Fruit fly (Drosophila melanogaster) whole organism, embryonic: ENCODE data around the gene SMC6.

Experiments
- Ada2b ChIP-seq: fragments of 200-800 bp; sonication (Bioruptor generic); IDR thresholded peaks from 2 replicates; pipeline ENCODE4 v1.3.6; 2022; ENCODE audit warnings: missing biosample characterization, missing genetic modification characterization
- Atf6 ChIP-seq: fragments of 200-800 bp; sonication (Bioruptor generic); IDR thresholded peaks from 2 replicates; pipeline ENCODE4 v1.3.6; 2022; ENCODE audit warnings: missing biosample characterization, missing genetic modification characterization
- B-H1 ChIP-seq: fragments of 200-800 bp; sonication (Bioruptor generic); IDR thresholded peaks from 3 replicates; pipeline ENCODE4 v1.3.6; 2022; ENCODE audit warnings: missing biosample characterization, missing genetic modification characterization
- CG11247 ChIP-seq: fragments of 200-800 bp; sonication (Bioruptor generic); IDR thresholded peaks from 2 replicates; pipeline ENCODE4 v1.3.6; 2022; ENCODE audit warnings: missing biosample characterization, missing genetic modification characterization
- CG14050 ChIP-seq: fragments of 200-800 bp; sonication (Bioruptor generic); IDR thresholded peaks from 3 replicates; pipeline ENCODE4 v1.3.6; 2022; ENCODE audit warnings: missing biosample characterization, missing genetic modification characterization
- CG15601 ChIP-seq: fragments of 200-800 bp; sonication (Bioruptor generic); optimal IDR thresholded peaks from 3 replicates; lab custom pipeline; 2019; ENCODE audit warnings: missing biosample characterization, mild to moderate bottlenecking, missing genetic modification characterization, moderate library complexity
- CG1602 ChIP-seq: fragments of 200-800 bp; sonication (Bioruptor generic); optimal IDR thresholded peaks from 3 replicates; lab custom pipeline; 2016; ENCODE audit warnings: missing biosample characterization, missing genetic modification characterization
- CG17328 ChIP-seq: fragments of 200-800 bp; sonication (Bioruptor generic); IDR thresholded peaks from 2 replicates; pipeline ENCODE4 v1.3.6; 2022; ENCODE audit warnings: missing biosample characterization, missing genetic modification characterization
- CG31388 ChIP-seq: fragments of 200-800 bp; sonication (Bioruptor generic); optimal IDR thresholded peaks from 2 replicates; lab custom pipeline; 2016; ENCODE audit warnings: missing biosample characterization, missing genetic modification characterization
- CG33213 ChIP-seq: fragments of 200-800 bp; sonication (Bioruptor generic); optimal IDR thresholded peaks from 3 replicates; lab custom pipeline; 2016; ENCODE audit warnings: missing biosample characterization, missing genetic modification characterization
- CG3838 ChIP-seq: fragments of 200-800 bp; sonication (Bioruptor generic); optimal IDR thresholded peaks from 3 replicates; lab custom pipeline; 2016; ENCODE audit warnings: missing biosample characterization, missing genetic modification characterization
- CG4854 ChIP-seq: fragments of 200-800 bp; sonication (Bioruptor generic); optimal IDR thresholded peaks from 2 replicates; lab custom pipeline; 2016; ENCODE audit warnings: missing biosample characterization, missing genetic modification characterization, inconsistent platforms
- CG6683 ChIP-seq: fragments of 200-800 bp; sonication (Bioruptor generic); optimal IDR thresholded peaks from 2 replicates; lab custom pipeline; 2017; ENCODE audit warnings: missing biosample characterization, mild to moderate bottlenecking, missing genetic modification characterization, missing genetic modification reagents
- CG6813 ChIP-seq: fragments of 200-800 bp; sonication (Bioruptor generic); optimal IDR thresholded peaks from 2 replicates; lab custom pipeline; 2017; ENCODE audit warnings: missing biosample characterization, missing genetic modification characterization, mild to moderate bottlenecking, moderate library complexity, missing genetic modification reagents
- CG8281 ChIP-seq: fragments of 200-800 bp; sonication (Bioruptor generic); optimal IDR thresholded peaks from 2 replicates; lab custom pipeline; 2018; ENCODE audit warnings: missing biosample characterization, mild to moderate bottlenecking, missing genetic modification characterization, moderate library complexity
- CG9817 ChIP-seq: fragments of 200-800 bp; sonication (Bioruptor generic); optimal IDR thresholded peaks from 2 replicates; lab custom pipeline; 2018; ENCODE audit warnings: missing biosample characterization, mild to moderate bottlenecking, missing genetic modification characterization, moderate library complexity
- CHES-1-like ChIP-seq: fragments of 200-800 bp; sonication (Bioruptor generic); optimal IDR thresholded peaks from 2 replicates; lab custom pipeline; 2016; ENCODE audit warnings: missing biosample characterization, missing genetic modification characterization
- CrebB ChIP-seq: fragments of 200-800 bp; sonication (Bioruptor generic); optimal IDR thresholded peaks from 3 replicates; lab custom pipeline; 2018; ENCODE audit warnings: missing biosample characterization, mild to moderate bottlenecking, missing genetic modification characterization
- Dbx ChIP-seq: fragments of 200-800 bp; sonication (Bioruptor generic); IDR thresholded peaks from 3 replicates; pipeline ENCODE4 v1.3.6; 2022; ENCODE audit warnings: missing biosample characterization, missing genetic modification characterization
- E2f1 ChIP-seq: fragments of 200-800 bp; sonication (Bioruptor generic); IDR thresholded peaks from 2 replicates; pipeline ENCODE4 v1.3.6; 2022; ENCODE audit warnings: missing biosample characterization, missing genetic modification characterization
- Fer1 ChIP-seq: fragments of 200-800 bp; sonication (Bioruptor generic); optimal IDR thresholded peaks from 2 replicates; lab custom pipeline; 2017; ENCODE audit warnings: missing biosample characterization, mild to moderate bottlenecking, missing genetic modification characterization
- Hey ChIP-seq: fragments of 200-800 bp; sonication (Bioruptor generic); optimal IDR thresholded peaks from 3 replicates; lab custom pipeline; 2018; ENCODE audit warnings: missing biosample characterization, mild to moderate bottlenecking, missing genetic modification characterization
- HmgD ChIP-seq: fragments of 200-800 bp; sonication (Bioruptor generic); optimal IDR thresholded peaks from 3 replicates; lab custom pipeline; 2016; ENCODE audit warnings: missing biosample characterization, missing genetic modification characterization
- HmgZ ChIP-seq: fragments of 200-800 bp; sonication (Bioruptor generic); optimal IDR thresholded peaks from 2 replicates; lab custom pipeline; 2018; ENCODE audit warnings: missing biosample characterization, mild to moderate bottlenecking, missing genetic modification characterization
- Hr39 ChIP-seq: fragments of >200 bp; optimal IDR thresholded peaks from 2 replicates; lab custom pipeline; 2017
- NFAT ChIP-seq: fragments of 200-800 bp; sonication (Bioruptor generic); IDR thresholded peaks from 2 replicates; pipeline ENCODE4 v1.3.6; 2022; ENCODE audit warnings: missing biosample characterization, missing genetic modification characterization
- Nf-YC ChIP-seq: fragments of 200-800 bp; optimal IDR thresholded peaks from 3 replicates; lab custom pipeline; 2019; ENCODE audit warnings: missing biosample characterization, mild to moderate bottlenecking, missing genetic modification characterization, moderate library complexity
- PHDP ChIP-seq: fragments of 200-800 bp; sonication (Bioruptor generic); optimal IDR thresholded peaks from 3 replicates; lab custom pipeline; 2018; ENCODE audit warnings: missing biosample characterization, mild to moderate bottlenecking, missing genetic modification characterization, moderate library complexity
- Sry-β ChIP-seq: fragments of 200-800 bp; sonication (Bioruptor generic); optimal IDR thresholded peaks from 2 replicates; lab custom pipeline; 2018; ENCODE audit warnings: missing biosample characterization, mild to moderate bottlenecking, missing genetic modification characterization, moderate library complexity
- TFAM ChIP-seq: fragments of 200-800 bp; sonication (Bioruptor generic); optimal IDR thresholded peaks from 2 replicates; lab custom pipeline; 2017; ENCODE audit warnings: missing biosample characterization, missing genetic modification characterization, inconsistent platforms
- Trl ChIP-seq, 3 experiments: fragments of >200 bp in 2 of 3; fragments of 200-800 bp in 1 of 3; sonication (Bioruptor generic) in 1 of 3; optimal IDR thresholded peaks; 2 replicates in 1 of 3; 3 replicates in 2 of 3; lab custom pipeline; 2016 to 2017; ENCODE audit warnings: missing biosample characterization in 1 of 3, missing genetic modification characterization in 1 of 3
- ab ChIP-seq: fragments of 200-800 bp; sonication (Bioruptor generic); optimal IDR thresholded peaks from 2 replicates; lab custom pipeline; 2016; ENCODE audit warnings: missing biosample characterization, missing genetic modification characterization
- ato ChIP-seq: fragments of 200-800 bp; sonication (Bioruptor generic); IDR thresholded peaks from 2 replicates; pipeline ENCODE4 v1.3.6; 2022; ENCODE audit warnings: missing biosample characterization, missing genetic modification characterization; ENCODE audit not compliant: partially characterized antibody
- bab2 ChIP-seq: fragments of 200-800 bp; sonication (Bioruptor generic); optimal IDR thresholded peaks from 2 replicates; lab custom pipeline; 2016; ENCODE audit warnings: missing biosample characterization, missing genetic modification characterization
- caup ChIP-seq: fragments of 200-800 bp; sonication (Bioruptor generic); optimal IDR thresholded peaks from 3 replicates; lab custom pipeline; 2017; ENCODE audit warnings: missing biosample characterization, mild to moderate bottlenecking, missing genetic modification characterization, moderate library complexity; ENCODE audit not compliant: severe bottlenecking
- chm ChIP-seq: fragments of 200-800 bp; sonication (Bioruptor generic); IDR thresholded peaks from 2 replicates; pipeline ENCODE4 v1.3.6; 2022; ENCODE audit warnings: missing biosample characterization, missing genetic modification characterization
- chn ChIP-seq: fragments of 200-800 bp; sonication (Bioruptor generic); optimal IDR thresholded peaks from 2 replicates; lab custom pipeline; 2016; ENCODE audit warnings: missing biosample characterization, missing genetic modification characterization
- disco-r ChIP-seq: fragments of 200-800 bp; sonication (Bioruptor generic); optimal IDR thresholded peaks from 2 replicates; lab custom pipeline; 2016; ENCODE audit warnings: missing biosample characterization, missing genetic modification characterization
- dmrt99B ChIP-seq: fragments of 200-800 bp; sonication (Bioruptor generic); optimal IDR thresholded peaks from 2 replicates; lab custom pipeline; 2018; ENCODE audit warnings: missing biosample characterization, mild to moderate bottlenecking, missing genetic modification characterization, moderate library complexity
- emc ChIP-seq: fragments of 200-800 bp; sonication (Bioruptor generic); optimal IDR thresholded peaks from 2 replicates; lab custom pipeline; 2016; ENCODE audit warnings: missing biosample characterization, missing genetic modification characterization
- ewg ChIP-seq: fragments of 200-800 bp; sonication (Bioruptor generic); optimal IDR thresholded peaks from 3 replicates; lab custom pipeline; 2017; ENCODE audit warnings: mild to moderate bottlenecking, missing biosample characterization, missing genetic modification reagents, missing genetic modification characterization
- ftz-f1 ChIP-seq: fragments of 200-800 bp; sonication (Bioruptor generic); optimal IDR thresholded peaks from 2 replicates; lab custom pipeline; 2016; ENCODE audit warnings: missing biosample characterization, missing genetic modification characterization
- hth ChIP-seq: fragments of >200 bp; optimal IDR thresholded peaks from 2 replicates; lab custom pipeline; 2017; ENCODE audit warnings: inconsistent platforms
- jumu ChIP-seq: fragments of 200-800 bp; sonication (Bioruptor generic); optimal IDR thresholded peaks from 3 replicates; lab custom pipeline; 2016; ENCODE audit warnings: missing biosample characterization, missing genetic modification characterization
- nau ChIP-seq: fragments of 200-800 bp; sonication (Bioruptor generic); optimal IDR thresholded peaks from 3 replicates; lab custom pipeline; 2017; ENCODE audit warnings: missing biosample characterization, mild to moderate bottlenecking, missing genetic modification characterization, missing genetic modification reagents
- pita ChIP-seq: fragments of 200-800 bp; sonication (Bioruptor generic); optimal IDR thresholded peaks from 2 replicates; lab custom pipeline; 2017; ENCODE audit warnings: missing biosample characterization, mild to moderate bottlenecking, missing genetic modification characterization
- tap ChIP-seq: fragments of 200-800 bp; optimal IDR thresholded peaks from 3 replicates; lab custom pipeline; 2019; ENCODE audit warnings: missing biosample characterization, mild to moderate bottlenecking, missing genetic modification characterization, moderate library complexity
- tin ChIP-seq: fragments of 200-800 bp; sonication (Bioruptor generic); optimal IDR thresholded peaks from 3 replicates; lab custom pipeline; 2016; ENCODE audit warnings: missing biosample characterization, missing genetic modification characterization
- wek ChIP-seq: fragments of 200-800 bp; sonication (Bioruptor generic); optimal IDR thresholded peaks from 3 replicates; lab custom pipeline; 2018; ENCODE audit warnings: missing biosample characterization, mild to moderate bottlenecking, missing genetic modification characterization, moderate library complexity
- zen ChIP-seq: fragments of 200-800 bp; sonication (Bioruptor generic); optimal IDR thresholded peaks from 3 replicates; lab custom pipeline; 2018; ENCODE audit warnings: missing biosample characterization, mild to moderate bottlenecking, missing genetic modification characterization, moderate library complexity
- zfh2 ChIP-seq: fragments of 200-800 bp; sonication (Bioruptor generic); optimal IDR thresholded peaks from 2 replicates; lab custom pipeline; 2016; ENCODE audit warnings: missing biosample characterization, missing genetic modification characterization

The SMC6 gene

DNA sequence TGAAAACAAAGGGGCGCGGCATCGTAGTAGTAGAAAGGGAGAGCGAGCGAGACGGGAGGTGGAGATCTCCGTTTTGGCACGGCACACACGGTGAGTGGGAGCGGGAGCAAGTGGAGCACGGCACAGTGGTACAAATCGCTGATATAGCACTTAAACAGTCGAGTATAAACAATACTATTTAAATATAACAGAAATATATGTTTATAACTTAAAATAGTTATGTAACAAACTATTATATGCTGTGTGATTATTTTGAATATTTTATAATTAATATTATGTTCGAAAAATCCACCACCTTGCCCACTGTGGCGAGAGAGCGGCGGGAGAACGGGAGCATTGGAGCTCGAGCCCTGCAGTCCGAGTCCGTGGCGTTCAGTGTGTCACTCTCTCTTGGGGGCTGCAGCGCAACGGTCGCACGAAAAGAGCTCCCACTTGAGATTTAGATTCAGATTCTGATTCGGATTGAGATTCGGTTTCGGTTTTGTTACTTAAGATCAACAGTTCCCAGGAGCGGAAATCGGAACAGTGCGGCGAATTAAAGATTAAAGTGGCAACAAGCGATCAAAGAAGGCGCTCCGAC lies 52.1 kb downstream of the SMC6 start, which contains the start of gene Kal1 (continued):
- TF ChIP-seq ewg (GFP tag; lab: Kevin White, UChicago) (peak; percentile 91), NFAT (GFP tag; lab: Robert Waterston, UW) (peak; percentile 44; the same call in 1 of the 2 replicates), caup (GFP tag; lab: Kevin White, UChicago) (peak; percentile 81), TFAM (GFP tag; lab: Kevin White, UChicago) (peak; percentile 63), CG31388 (GFP tag; lab: Kevin White, UChicago) (peak; percentile 58), dmrt99B (tag; lab: Kevin White, UChicago) (peak; percentile 96), Atf6 (GFP tag; lab: Robert Waterston, UW) (peak; percentile 89), tap (tag; lab: Kevin White, UChicago) (peak; percentile 96), CHES-1-like (GFP tag; lab: Kevin White, UChicago) (no peak), disco-r (GFP tag; lab: Kevin White, UChicago) (no peak), ftz-f1 (GFP tag; lab: Kevin White, UChicago) (no peak), B-H1 (GFP tag; lab: Robert Waterston, UW) (peak; percentile 80), CG8281 (tag; lab: Kevin White, UChicago) (peak; percentile 70), CG9817 (tag; lab: Kevin White, UChicago) (peak; percentile 66), zen (tag; lab: Kevin White, UChicago) (peak; percentile 81), CG6683 (GFP tag; lab: Kevin White, UChicago) (peak; percentile 85), CG1602 (GFP tag; lab: Kevin White, UChicago) (peak; percentile 84), Trl (optimal IDR thresholded peaks at IDR 0.05; lab: Kevin White, UChicago) (peak in 1 of 2 experiments; percentile 44), Trl (GFP tag; optimal IDR thresholded peaks at IDR 0.05; lab: Kevin White, UChicago) (no peak), Sry-β (GFP tag; lab: Kevin White, UChicago) (peak; percentile 54), Nf-YC (tag; lab: Kevin White, UChicago) (peak; percentile 67), jumu (GFP tag; lab: Kevin White, UChicago) (no peak), CG11247 (peak; percentile 78), wek (GFP tag; lab: Kevin White, UChicago) (peak; percentile 72), PHDP (tag; lab: Kevin White, UChicago) (peak; percentile 96), zfh2 (GFP tag; lab: Kevin White, UChicago) (no peak), ab (GFP tag; lab: Kevin White, UChicago) (no peak), Fer1 (peak; percentile 93), Hr39 (lab: Kevin White, UChicago) (no peak), CrebB (tag; lab: Kevin White, UChicago) (peak; percentile 89), hth (lab: Kevin White, UChicago) (no peak), pita (no peak), CG15601 (tag; lab: Kevin White, UChicago) (peak; percentile 94), emc (no peak), CG6813 (peak; percentile 91), CG14050 (GFP tag; lab: Robert Waterston, UW) (peak; percentile 91), Ada2b (GFP tag; lab: Robert Waterston, UW) (peak; percentile 90), nau (GFP tag; lab: Kevin White, UChicago) (no peak), bab2 (peak; percentile 24), chn (GFP tag; lab: Kevin White, UChicago) (peak; percentile 49), E2f1 (peak; percentile 88), tin (GFP tag; lab: Kevin White, UChicago) (peak; percentile 90), CG17328 (peak; percentile 95), HmgZ (tag; lab: Kevin White, UChicago) (peak; percentile 81), CG3838 (GFP tag; lab: Kevin White, UChicago) (no peak), chm (GFP tag; lab: Robert Waterston, UW) (peak; percentile 95), HmgD (GFP tag; lab: Kevin White, UChicago) (no peak), CG33213 (GFP tag; lab: Kevin White, UChicago) (peak; percentile 2), Dbx (GFP tag; lab: Robert Waterston, UW) (peak; percentile 71), ato (GFP tag; lab: Robert Waterston, UW) (no peak), CG4854 (GFP tag; lab: Kevin White, UChicago) (peak; percentile 9), Hey (no peak)
